Fruit fly (Drosophila melanogaster) whole organism, adult: ENCODE results near the gene Rlb1.

Experiments used
- CG11617 ChIP-seq: fragments of 200-800 bp; sonication (Bioruptor generic); optimal IDR thresholded peaks from 2 replicates; lab custom pipeline; 2017; ENCODE audit warnings: mild to moderate bottlenecking, missing biosample characterization, missing genetic modification reagents, missing genetic modification characterization
- CG12768 ChIP-seq: fragments of 200-800 bp; sonication (Bioruptor generic); optimal IDR thresholded peaks from 2 replicates; lab custom pipeline; 2017; ENCODE audit warnings: missing biosample characterization, missing genetic modification characterization, mild to moderate bottlenecking, moderate library complexity, missing genetic modification reagents
- CG14711 ChIP-seq: fragments of 200-800 bp; sonication (Bioruptor generic); optimal IDR thresholded peaks from 2 replicates; lab custom pipeline; 2018; ENCODE audit warnings: missing biosample characterization, mild to moderate bottlenecking, missing genetic modification characterization, moderate library complexity
- CG1620 ChIP-seq: fragments of 200-800 bp; sonication (Bioruptor generic); optimal IDR thresholded peaks from 2 replicates; lab custom pipeline; 2016; ENCODE audit warnings: missing biosample characterization, missing genetic modification characterization
- CG33017 ChIP-seq: fragments of 200-800 bp; sonication (Bioruptor generic); optimal IDR thresholded peaks from 2 replicates; lab custom pipeline; 2018; ENCODE audit warnings: missing biosample characterization, mild to moderate bottlenecking, missing genetic modification characterization, moderate library complexity
- CG5204 ChIP-seq: fragments of 200-800 bp; sonication (Bioruptor generic); optimal IDR thresholded peaks from 2 replicates; lab custom pipeline; 2016; ENCODE audit warnings: missing biosample characterization, missing genetic modification characterization
- CG7045 ChIP-seq: fragments of 200-800 bp; sonication (Bioruptor generic); optimal IDR thresholded peaks from 2 replicates; lab custom pipeline; 2017; ENCODE audit warnings: missing biosample characterization, mild to moderate bottlenecking, missing genetic modification characterization
- CG7101 ChIP-seq: fragments of 200-800 bp; sonication (Bioruptor generic); optimal IDR thresholded peaks from 2 replicates; lab custom pipeline; 2018; ENCODE audit warnings: missing biosample characterization, mild to moderate bottlenecking, missing genetic modification characterization, moderate library complexity
- Clk ChIP-seq: fragments of 200-800 bp; sonication (Bioruptor generic); optimal IDR thresholded peaks from 2 replicates; lab custom pipeline; 2017; ENCODE audit warnings: missing biosample characterization, missing genetic modification characterization
- Crg-1 ChIP-seq: fragments of 200-800 bp; sonication (Bioruptor generic); optimal IDR thresholded peaks from 2 replicates; lab custom pipeline; 2016; ENCODE audit warnings: missing biosample characterization, missing genetic modification characterization
- Hr96 ChIP-seq: fragments of 200-800 bp; sonication (Bioruptor generic); optimal IDR thresholded peaks from 2 replicates; lab custom pipeline; 2016; ENCODE audit warnings: missing biosample characterization, missing genetic modification characterization
- Mnt ChIP-seq: fragments of 200-800 bp; sonication (Bioruptor generic); optimal IDR thresholded peaks from 2 replicates; lab custom pipeline; 2016; ENCODE audit warnings: missing biosample characterization, mild to moderate bottlenecking, missing genetic modification characterization
- bab1 ChIP-seq: fragments of 200-800 bp; sonication (Bioruptor generic); optimal IDR thresholded peaks from 3 replicates; lab custom pipeline; 2019; ENCODE audit warnings: missing biosample characterization, mild to moderate bottlenecking, missing genetic modification characterization, moderate library complexity
- cic ChIP-seq: fragments of 200-800 bp; sonication (Bioruptor generic); optimal IDR thresholded peaks from 2 replicates; lab custom pipeline; 2017; ENCODE audit warnings: missing biosample characterization, mild to moderate bottlenecking, missing genetic modification characterization, moderate library complexity
- cnc ChIP-seq, 2 experiments: fragments of >200 bp; optimal IDR thresholded peaks; 2 replicates each; lab custom pipeline; 2017
- kay ChIP-seq: fragments of 200-800 bp; sonication (Bioruptor generic); peaks from one replicate; lab custom pipeline; 2016; ENCODE audit warnings: missing biosample characterization, missing genetic modification characterization, borderline replicate concordance
- ovo ChIP-seq: fragments of 200-800 bp; sonication (Bioruptor generic); optimal IDR thresholded peaks from 2 replicates; lab custom pipeline; 2016; ENCODE audit warnings: missing biosample characterization, missing genetic modification characterization
- pad ChIP-seq: fragments of 200-800 bp; sonication (Bioruptor generic); optimal IDR thresholded peaks from 3 replicates; lab custom pipeline; 2017; ENCODE audit warnings: missing biosample characterization, missing genetic modification characterization, mild to moderate bottlenecking, moderate library complexity, missing genetic modification reagents
- tj ChIP-seq: fragments of 200-800 bp; sonication (Bioruptor generic); optimal IDR thresholded peaks from 3 replicates; lab custom pipeline; 2017; ENCODE audit warnings: missing biosample characterization, mild to moderate bottlenecking, missing genetic modification characterization, moderate library complexity
- toe ChIP-seq: fragments of 200-800 bp; sonication (Bioruptor generic); optimal IDR thresholded peaks from 2 replicates; lab custom pipeline; 2016; ENCODE audit warnings: missing biosample characterization, missing genetic modification characterization

Gene Rlb1

dm6 chr3R:9510070-9510518 is 3.0 kb upstream of the Rlb1 start, which contains the start of gene rump:
rump (minus strand) TSS chr3R:9510324.
- TF ChIP-seq CG33017 (no peak), cic (GFP tag; lab: Kevin White, UChicago) (peak; percentile 38), pad (GFP tag; lab: Kevin White, UChicago) (peak; percentile 0), Hr96 (GFP tag; lab: Kevin White, UChicago) (no peak), CG11617 (GFP tag; lab: Kevin White, UChicago) (peak; percentile 39), Clk (GFP tag; lab: Kevin White, UChicago) (no peak), bab1 (GFP tag; lab: Kevin White, UChicago) (peak; percentile 76), toe (GFP tag; lab: Kevin White, UChicago) (no peak), kay (no peak), CG14711 (tag; lab: Kevin White, UChicago) (peak; percentile 33), tj (GFP tag; lab: Kevin White, UChicago) (peak; percentile 58), CG12768 (no peak), CG5204 (GFP tag; lab: Kevin White, UChicago) (no peak), cnc (optimal IDR thresholded peaks at IDR 0.05; lab: Kevin White, UChicago) (no peak), CG1620 (no peak), CG7045 (GFP tag; lab: Kevin White, UChicago) (no peak), CG7101 (peak; percentile 35), Crg-1 (GFP tag; lab: Kevin White, UChicago) (no peak), Mnt (GFP tag; lab: Kevin White, UChicago) (peak; percentile 50), ovo (no peak)

- TF ChIP-seq CG7045 (GFP tag; lab: Kevin White, UChicago): no peak
- peak; percentile 70 to 88 for TF ChIP-seq cnc (optimal IDR thresholded peaks at IDR 0.05; lab: Kevin White, UChicago)
These were observed 705 bp upstream of the Rlb1 start for dm6 chr3R:9512193-9513051.

DNA sequence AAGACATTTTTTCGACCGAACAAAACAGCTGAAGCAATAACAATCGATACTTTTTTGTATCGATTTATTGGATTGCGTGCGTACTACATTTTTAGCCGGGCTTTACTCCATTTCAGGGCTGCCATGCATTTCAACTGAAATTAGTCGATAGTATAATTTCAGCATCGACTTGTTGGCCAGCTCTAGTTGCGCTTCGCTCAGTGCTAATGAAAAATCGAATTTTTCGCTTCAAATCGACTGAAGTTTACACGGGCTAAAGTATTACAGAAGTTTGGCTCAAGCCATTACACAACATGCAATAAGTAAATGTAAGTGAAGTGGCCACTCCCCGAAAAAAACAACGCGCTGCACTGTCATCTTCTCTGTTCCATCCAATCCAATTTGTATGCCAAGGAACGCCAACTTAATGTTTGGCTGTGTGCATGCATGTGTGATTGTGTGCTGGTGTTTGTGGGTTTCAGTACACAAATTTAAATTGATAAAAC is 2.8 kb downstream of the Rlb1 start, which contains the start of the genes mRpL47, CG8176 and Kdm3:
Gene mRpL47, minus strand, starts transcription at position 49 of the 485 bp plus-strand sequence.
Gene CG8176, plus strand, starts transcription at position 148 of the 485 bp plus-strand sequence.
Gene Kdm3, plus strand, starts transcription at position 148 of the 485 bp plus-strand sequence.
- TF ChIP-seq Crg-1 (GFP tag; lab: Kevin White, UChicago) (peak; percentile 37), kay (no peak), CG12768 (peak; percentile 22), Clk (GFP tag; lab: Kevin White, UChicago) (peak; percentile 63), CG5204 (GFP tag; lab: Kevin White, UChicago) (no peak), pad (GFP tag; lab: Kevin White, UChicago) (peak; percentile 45), CG7101 (peak; percentile 61), toe (GFP tag; lab: Kevin White, UChicago) (no peak), cnc (optimal IDR thresholded peaks at IDR 0.05; lab: Kevin White, UChicago) (no peak), CG14711 (tag; lab: Kevin White, UChicago) (peak; percentile 80), CG1620 (peak; percentile 86), tj (GFP tag; lab: Kevin White, UChicago) (peak; percentile 54), cic (GFP tag; lab: Kevin White, UChicago) (peak; percentile 78), bab1 (GFP tag; lab: Kevin White, UChicago) (peak; percentile 80), CG11617 (GFP tag; lab: Kevin White, UChicago) (peak; percentile 73), Hr96 (GFP tag; lab: Kevin White, UChicago) (no peak), CG33017 (no peak), Mnt (GFP tag; lab: Kevin White, UChicago) (peak; percentile 89), ovo (peak; percentile 1), CG7045 (GFP tag; lab: Kevin White, UChicago) (peak; percentile 5)

dm6 chr3R:9516400-9516852 is 3.3 kb downstream of the Rlb1 start:
- TF ChIP-seq ovo: peak; percentile 12
- TF ChIP-seq CG14711 (tag; lab: Kevin White, UChicago): peak; percentile 31
- no peak for TF ChIP-seq CG12768
- TF ChIP-seq Mnt (GFP tag; lab: Kevin White, UChicago): no peak

DNA sequence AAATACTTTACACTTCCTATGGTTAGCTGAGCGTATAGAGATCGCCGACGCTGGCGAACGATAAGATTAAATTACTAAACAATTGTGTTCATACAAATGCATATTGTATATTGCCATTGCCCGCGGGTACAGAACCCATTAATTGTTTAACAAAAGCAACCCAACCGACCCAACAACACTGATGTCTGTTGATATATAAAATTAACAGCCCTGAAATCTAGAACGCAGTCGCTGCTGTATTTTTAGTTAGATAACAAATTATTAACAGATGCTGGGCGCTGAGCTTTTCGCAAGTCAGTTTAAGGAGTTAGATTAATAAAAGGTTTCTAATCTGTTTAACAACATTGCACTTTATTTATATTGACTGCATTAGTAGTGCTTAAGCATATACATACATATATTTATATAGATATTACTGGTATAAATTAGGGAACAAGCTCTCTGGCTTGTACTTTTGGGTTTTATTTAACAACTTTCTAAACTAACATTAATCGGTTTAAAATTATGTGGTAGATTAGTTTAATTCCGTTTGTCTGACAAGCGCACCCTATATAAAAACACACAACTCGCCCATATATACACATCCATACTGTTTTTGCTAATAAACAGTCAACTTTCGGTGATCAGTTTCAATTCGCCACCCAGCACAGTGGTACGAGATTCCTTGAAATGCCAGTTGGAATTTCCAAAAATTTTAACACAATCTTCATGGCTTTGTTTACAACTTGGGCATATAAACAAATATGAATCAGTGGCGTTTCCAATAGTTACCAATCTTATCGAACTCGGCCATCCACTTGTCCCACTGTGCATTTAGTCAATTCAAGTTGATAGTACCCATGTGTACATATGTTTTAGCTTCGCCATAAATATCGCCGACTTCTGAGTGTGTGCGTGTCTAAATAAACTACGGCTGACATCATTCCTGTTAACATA is 15.0 kb downstream of the Rlb1 start:
- TF ChIP-seq CG33017 (peak; percentile 92), pad (GFP tag; lab: Kevin White, UChicago) (peak; percentile 64), Crg-1 (GFP tag; lab: Kevin White, UChicago) (no peak), Mnt (GFP tag; lab: Kevin White, UChicago) (peak; percentile 81), CG11617 (GFP tag; lab: Kevin White, UChicago) (peak; percentile 60), ovo (no peak), CG7045 (GFP tag; lab: Kevin White, UChicago) (peak; percentile 96), Hr96 (GFP tag; lab: Kevin White, UChicago) (peak; percentile 94), cic (GFP tag; lab: Kevin White, UChicago) (peak; percentile 83), CG1620 (peak; percentile 14), CG14711 (tag; lab: Kevin White, UChicago) (peak; percentile 86), toe (GFP tag; lab: Kevin White, UChicago) (no peak), CG12768 (peak; percentile 95), cnc (optimal IDR thresholded peaks at IDR 0.05; lab: Kevin White, UChicago) (no peak), CG7101 (peak; percentile 91), Clk (GFP tag; lab: Kevin White, UChicago) (peak; percentile 90), CG5204 (GFP tag; lab: Kevin White, UChicago) (no peak), kay (peak; percentile 91), bab1 (GFP tag; lab: Kevin White, UChicago) (peak; percentile 40), tj (GFP tag; lab: Kevin White, UChicago) (peak; percentile 50)
